Fruit fly (Drosophila melanogaster) whole organism, pupa: ENCODE data around the gene CCT2.

Source experiments
- CG10348 ChIP-seq: fragments of 200-800 bp; sonication (Bioruptor generic); IDR thresholded peaks from 2 replicates; pipeline ENCODE4 v1.3.6; 2022; ENCODE audit warnings: missing biosample characterization, missing genetic modification characterization
- CG12605 ChIP-seq: fragments of 200-800 bp; sonication (Bioruptor generic); IDR thresholded peaks from 2 replicates; pipeline ENCODE4 v1.3.6; 2022; ENCODE audit warnings: missing biosample characterization, missing genetic modification characterization
- CG13204 ChIP-seq: fragments of 200-800 bp; sonication (Bioruptor generic); optimal IDR thresholded peaks from 2 replicates; lab custom pipeline; 2018; ENCODE audit warnings: missing biosample characterization, mild to moderate bottlenecking, missing genetic modification characterization, moderate library complexity
- CG14655 ChIP-seq: fragments of 200-800 bp; sonication (Bioruptor generic); optimal IDR thresholded peaks from 3 replicates; lab custom pipeline; 2017; ENCODE audit warnings: mild to moderate bottlenecking, missing biosample characterization, missing genetic modification reagents, missing genetic modification characterization
- CG15710 ChIP-seq: fragments of 200-800 bp; sonication (Bioruptor generic); optimal IDR thresholded peaks from 2 replicates; lab custom pipeline; 2018; ENCODE audit warnings: missing biosample characterization, mild to moderate bottlenecking, missing genetic modification characterization, moderate library complexity
- CG17806 ChIP-seq: fragments of 200-800 bp; sonication (Bioruptor generic); optimal IDR thresholded peaks from 2 replicates; lab custom pipeline; 2018; ENCODE audit warnings: missing biosample characterization, mild to moderate bottlenecking, missing genetic modification characterization, moderate library complexity
- CG32121 ChIP-seq: fragments of 200-800 bp; sonication (Bioruptor generic); IDR thresholded peaks from 2 replicates; pipeline ENCODE4 v1.3.6; 2022; ENCODE audit warnings: missing biosample characterization, missing genetic modification characterization
- CG34367 ChIP-seq: fragments of 200-800 bp; sonication (Bioruptor generic); optimal IDR thresholded peaks from 2 replicates; lab custom pipeline; 2018; ENCODE audit warnings: missing biosample characterization, mild to moderate bottlenecking, missing genetic modification characterization
- CG4496 ChIP-seq: fragments of 200-800 bp; sonication (Bioruptor generic); IDR thresholded peaks from 3 replicates; pipeline ENCODE4 v1.3.6; 2022; ENCODE audit warnings: missing biosample characterization, missing genetic modification characterization
- CG8159 ChIP-seq: fragments of 200-800 bp; sonication (Bioruptor generic); optimal IDR thresholded peaks from 3 replicates; lab custom pipeline; 2018; ENCODE audit warnings: missing biosample characterization, mild to moderate bottlenecking, missing genetic modification characterization, moderate library complexity
- CG8301 ChIP-seq: fragments of 200-800 bp; sonication (Bioruptor generic); optimal IDR thresholded peaks from 2 replicates; lab custom pipeline; 2018; ENCODE audit warnings: missing biosample characterization, mild to moderate bottlenecking, missing genetic modification characterization
- CG9948 ChIP-seq: fragments of 200-800 bp; sonication (Bioruptor generic); optimal IDR thresholded peaks from 2 replicates; lab custom pipeline; 2018; ENCODE audit warnings: missing biosample characterization, mild to moderate bottlenecking, missing genetic modification characterization, moderate library complexity
- D1 ChIP-seq: fragments of 200-800 bp; sonication (Bioruptor generic); optimal IDR thresholded peaks from 2 replicates; lab custom pipeline; 2018; ENCODE audit warnings: missing biosample characterization, mild to moderate bottlenecking, missing genetic modification characterization, moderate library complexity
- EcR ChIP-seq: fragments of 200-800 bp; sonication (Bioruptor generic); optimal IDR thresholded peaks from 3 replicates; lab custom pipeline; 2019; ENCODE audit warnings: missing biosample characterization, missing genetic modification characterization, mild to moderate bottlenecking, moderate library complexity, missing genetic modification reagents
- Ets98B ChIP-seq: fragments of 200-800 bp; sonication (Bioruptor generic); IDR thresholded peaks from 2 replicates; pipeline ENCODE4 v1.3.6; 2022; ENCODE audit warnings: missing biosample characterization, missing genetic modification characterization
- Pif1A ChIP-seq: fragments of 200-800 bp; sonication (Bioruptor generic); optimal IDR thresholded peaks from 3 replicates; lab custom pipeline; 2016; ENCODE audit warnings: missing biosample characterization, missing genetic modification characterization
- Pif1B ChIP-seq: fragments of 200-800 bp; sonication (Bioruptor generic); optimal IDR thresholded peaks from 3 replicates; lab custom pipeline; 2016; ENCODE audit warnings: missing biosample characterization, missing genetic modification characterization
- Snoo ChIP-seq: fragments of 200-800 bp; sonication (Bioruptor generic); optimal IDR thresholded peaks from 3 replicates; lab custom pipeline; 2017; ENCODE audit warnings: missing biosample characterization, mild to moderate bottlenecking, missing genetic modification characterization, inconsistent platforms
- fd96Ca ChIP-seq: fragments of 200-800 bp; sonication (Bioruptor generic); IDR thresholded peaks from 3 replicates; pipeline ENCODE4 v1.3.6; 2022; ENCODE audit warnings: missing biosample characterization, missing genetic modification characterization
- gl ChIP-seq: fragments of 200-800 bp; sonication (Bioruptor generic); optimal IDR thresholded peaks from 2 replicates; lab custom pipeline; 2018; ENCODE audit warnings: missing biosample characterization, mild to moderate bottlenecking, missing genetic modification characterization
- rn ChIP-seq: fragments of 200-800 bp; sonication (Bioruptor generic); IDR thresholded peaks from 2 replicates; pipeline ENCODE4 v1.3.6; 2022; ENCODE audit warnings: missing biosample characterization, missing genetic modification characterization

Gene CCT2

dm6 chrX:9063425-9063824 is 25.9 kb upstream of the CCT2 start:
- TF ChIP-seq Snoo (no peak), D1 (tag; lab: Kevin White, UChicago) (no peak)

- no peak for TF ChIP-seq fd96Ca (GFP tag; lab: Robert Waterston, UW)
- no peak for TF ChIP-seq Snoo
- TF ChIP-seq EcR (GFP tag; lab: Kevin White, UChicago) = no peak
- no peak for TF ChIP-seq CG34367
- no peak for TF ChIP-seq CG14655
- TF ChIP-seq CG12605 (GFP tag; lab: Robert Waterston, UW) = no peak
- TF ChIP-seq CG10348 (GFP tag; lab: Robert Waterston, UW) = no peak
- TF ChIP-seq, all 21 proteins: peak for 0
These were observed 25.3 kb upstream of the CCT2 start for dm6 chrX:9064029-9064428.

dm6 chrX:9066802-9067489 is 22.4 kb upstream of the CCT2 start:
- TF ChIP-seq CG8301 (tag; lab: Kevin White, UChicago) (peak; percentile 59), CG15710 (tag; lab: Kevin White, UChicago) (peak; percentile 77), gl (peak; percentile 28), CG12605 (GFP tag; lab: Robert Waterston, UW) (peak; percentile 55; the same call in 1 of the 2 replicates), fd96Ca (GFP tag; lab: Robert Waterston, UW) (peak; percentile 65; the same call in 2 of the 3 replicates), CG34367 (peak; percentile 56), Pif1B (GFP tag; lab: Kevin White, UChicago) (peak; percentile 79), CG8159 (tag; lab: Kevin White, UChicago) (peak; percentile 81), CG32121 (GFP tag; lab: Robert Waterston, UW) (peak; percentile 85), CG4496 (GFP tag; lab: Robert Waterston, UW) (peak; percentile 87), CG9948 (peak; percentile 60), EcR (GFP tag; lab: Kevin White, UChicago) (peak; percentile 56), D1 (tag; lab: Kevin White, UChicago) (peak; percentile 62), CG13204 (GFP tag; lab: Kevin White, UChicago) (peak; percentile 42), Pif1A (GFP tag; lab: Kevin White, UChicago) (peak; percentile 75), Snoo (peak; percentile 80), CG17806 (tag; lab: Kevin White, UChicago) (peak; percentile 72), rn (GFP tag; lab: Robert Waterston, UW) (peak; percentile 60), CG10348 (GFP tag; lab: Robert Waterston, UW) (no peak), CG14655 (peak; percentile 65), Ets98B (GFP tag; lab: Robert Waterston, UW) (peak; percentile 81)
- TF ChIP-seq, all 21 proteins: peak for 20

- TF ChIP-seq CG8159 (tag; lab: Kevin White, UChicago) (peak; percentile 16), CG15710 (tag; lab: Kevin White, UChicago) (peak; percentile 32), CG10348 (GFP tag; lab: Robert Waterston, UW) (no peak), gl (no peak), CG17806 (tag; lab: Kevin White, UChicago) (no peak), Pif1A (GFP tag; lab: Kevin White, UChicago) (peak; percentile 9), Pif1B (GFP tag; lab: Kevin White, UChicago) (peak; percentile 6), CG9948 (no peak), Snoo (no peak), rn (GFP tag; lab: Robert Waterston, UW) (no peak), Ets98B (GFP tag; lab: Robert Waterston, UW) (peak; percentile 20; the same call in 1 of the 2 replicates), CG14655 (peak; percentile 18), CG13204 (GFP tag; lab: Kevin White, UChicago) (no peak), CG4496 (GFP tag; lab: Robert Waterston, UW) (peak; percentile 52; the same call in 1 of the 3 replicates), D1 (tag; lab: Kevin White, UChicago) (no peak), EcR (GFP tag; lab: Kevin White, UChicago) (no peak), CG12605 (GFP tag; lab: Robert Waterston, UW) (no peak), CG34367 (peak; percentile 37), fd96Ca (GFP tag; lab: Robert Waterston, UW) (peak; percentile 26; the same call in 1 of the 3 replicates), CG32121 (GFP tag; lab: Robert Waterston, UW) (peak; percentile 9; the same call in 1 of the 2 replicates), CG8301 (tag; lab: Kevin White, UChicago) (no peak)
- TF ChIP-seq, all 21 proteins: peak for 10
These were observed 21.4 kb upstream of the CCT2 start, which contains the start of gene CG15365 for dm6 chrX:9067754-9068477. TSS of gene CG15365 (minus strand) at chrX:9067983.

dm6 chrX:9068822-9069221 is 20.5 kb upstream of the CCT2 start:
- TF ChIP-seq fd96Ca (GFP tag; lab: Robert Waterston, UW) (peak; percentile 88), CG8159 (tag; lab: Kevin White, UChicago) (peak; percentile 75), CG34367 (peak; percentile 75), CG15710 (tag; lab: Kevin White, UChicago) (peak; percentile 68), Snoo (no peak), gl (peak; percentile 63), CG14655 (peak; percentile 76), CG12605 (GFP tag; lab: Robert Waterston, UW) (peak; percentile 75), CG13204 (GFP tag; lab: Kevin White, UChicago) (peak; percentile 44), CG10348 (GFP tag; lab: Robert Waterston, UW) (no peak), Pif1A (GFP tag; lab: Kevin White, UChicago) (peak; percentile 67), D1 (tag; lab: Kevin White, UChicago) (no peak), CG17806 (tag; lab: Kevin White, UChicago) (peak; percentile 64), Ets98B (GFP tag; lab: Robert Waterston, UW) (peak; percentile 83), rn (GFP tag; lab: Robert Waterston, UW) (peak; percentile 55; the same call in 1 of the 2 replicates), CG4496 (GFP tag; lab: Robert Waterston, UW) (peak; percentile 92), CG32121 (GFP tag; lab: Robert Waterston, UW) (peak; percentile 55), Pif1B (GFP tag; lab: Kevin White, UChicago) (peak; percentile 63), CG9948 (peak; percentile 37), EcR (GFP tag; lab: Kevin White, UChicago) (peak; percentile 6), CG8301 (tag; lab: Kevin White, UChicago) (peak; percentile 74)
